Worm (Caenorhabditis elegans): ENCODE data around the gene Y57G11C.8.

- TF ChIP-seq W03F9.2 (tag; optimal IDR thresholded peaks at IDR 0.05) = no peak
- no peak for TF ChIP-seq dao-5 (tag; optimal IDR thresholded peaks at IDR 0.05)
- TF ChIP-seq him-1 (tag; optimal IDR thresholded peaks at IDR 0.05) = no peak
Observed at ce11 chrIV:14828218-14828617, 46.6 kb downstream of the Y57G11C.8 start.

Measured in whole organism, L4/young adult.